Worm (Caenorhabditis elegans) whole organism, L4/young adult: Measurements from ENCODE around the gene str-121.

Source experiments
- W03F9.2 ChIP-seq: fragments of 150-350 bp; optimal IDR thresholded peaks from 2 replicates; lab custom pipeline; 2014; ENCODE audit warnings: missing biosample characterization, missing genetic modification characterization
- dao-5 ChIP-seq: sonication (generic microtip); optimal IDR thresholded peaks from 2 replicates; lab custom pipeline; 2016; ENCODE audit warnings: missing genotype, missing genetic modification characterization, moderate library complexity, missing compliant biosample characterization
- him-1 ChIP-seq: sonication (generic microtip); optimal IDR thresholded peaks from 2 replicates; lab custom pipeline; 2016; ENCODE audit warnings: missing genotype, missing genetic modification reagents, missing genetic modification characterization, missing compliant biosample characterization

Gene str-121

DNA sequence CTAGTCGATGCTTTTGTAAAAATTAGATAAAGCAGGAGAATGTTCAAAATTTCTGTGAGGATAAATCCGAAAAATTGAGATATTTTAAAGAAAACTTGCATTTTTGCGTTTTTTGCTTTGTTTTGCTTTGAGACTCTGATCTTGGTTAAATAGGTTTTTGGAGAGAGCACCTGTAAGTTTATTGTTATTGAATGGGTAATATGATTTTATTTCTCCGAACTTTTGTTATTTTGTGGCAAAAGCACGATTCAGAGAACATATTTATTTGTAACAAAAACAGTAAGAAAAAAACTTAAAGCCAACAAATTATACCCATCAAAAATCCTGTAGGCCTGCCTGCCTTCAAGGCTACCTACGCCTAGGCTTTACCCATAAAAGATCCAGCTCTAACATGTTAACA, at the start of gene str-121:
str-121 (minus strand) TSS at position 101 of the 400 bp plus-strand sequence.
- no peak for TF ChIP-seq dao-5
- TF ChIP-seq him-1 (tag; lab: Kevin White, UChicago), result no peak
- TF ChIP-seq W03F9.2 (tag; lab: Kevin White, UChicago), result no peak

ce11 chrV:303271-303670, 48.8 kb upstream of the str-121 start:
- TF ChIP-seq W03F9.2 (tag; lab: Kevin White, UChicago) (no peak), dao-5 (no peak), him-1 (tag; lab: Kevin White, UChicago) (no peak)

- TF ChIP-seq dao-5 (no peak), W03F9.2 (tag; lab: Kevin White, UChicago) (no peak), him-1 (tag; lab: Kevin White, UChicago) (no peak)
Measured at ce11 chrV:298395-298794, 43.9 kb upstream of the str-121 start.

- TF ChIP-seq him-1 (tag; lab: Kevin White, UChicago) (no peak), W03F9.2 (tag; lab: Kevin White, UChicago) (no peak), dao-5 (no peak)
Measured at ce11 chrV:297424-297991, 43.0 kb upstream of the str-121 start, which contains the start of gene F33E11.2. Gene F33E11.2 (plus strand): TSS chrV:297947.

DNA sequence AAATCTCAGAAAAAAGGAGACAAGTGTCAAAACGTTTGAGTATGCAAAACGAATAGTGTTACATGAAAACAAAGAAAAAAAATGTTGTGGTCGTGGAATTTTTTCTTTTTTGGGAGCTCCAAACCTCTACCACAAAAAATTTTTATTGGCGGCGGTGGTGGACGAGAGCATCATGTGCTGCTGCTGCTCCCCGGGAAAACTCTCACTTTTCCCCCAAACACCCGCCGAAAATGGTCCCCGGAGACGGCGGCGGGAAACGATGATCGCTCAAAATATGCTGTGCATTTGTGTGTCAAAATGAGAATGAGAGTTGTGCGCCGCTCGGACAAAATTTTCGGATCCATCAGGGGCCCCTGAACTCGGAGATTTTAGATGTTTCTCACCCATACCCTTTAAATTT, 41.3 kb upstream of the str-121 start:
- no peak for TF ChIP-seq him-1 (tag; lab: Kevin White, UChicago)
- TF ChIP-seq dao-5, result no peak
- no peak for TF ChIP-seq W03F9.2 (tag; lab: Kevin White, UChicago)

- TF ChIP-seq dao-5 (no peak), him-1 (tag; lab: Kevin White, UChicago) (no peak), W03F9.2 (tag; lab: Kevin White, UChicago) (no peak)
Measured at ce11 chrV:285298-285697, 30.8 kb upstream of the str-121 start.

ce11 chrV:284808-285207, 30.3 kb upstream of the str-121 start:
- TF ChIP-seq dao-5 (no peak), him-1 (tag; lab: Kevin White, UChicago) (no peak), W03F9.2 (tag; lab: Kevin White, UChicago) (no peak)

- TF ChIP-seq him-1 (tag; lab: Kevin White, UChicago) (no peak), W03F9.2 (tag; lab: Kevin White, UChicago) (no peak), dao-5 (no peak)
Measured at ce11 chrV:283953-284352, 29.5 kb upstream of the str-121 start.

- TF ChIP-seq dao-5, result no peak
- TF ChIP-seq him-1 (tag; lab: Kevin White, UChicago), result no peak
- no peak for TF ChIP-seq W03F9.2 (tag; lab: Kevin White, UChicago)
Measured at ce11 chrV:281616-282015, 27.1 kb upstream of the str-121 start, which contains the start of gene npr-5. Gene npr-5 (minus strand): TSS chrV:281716.

DNA sequence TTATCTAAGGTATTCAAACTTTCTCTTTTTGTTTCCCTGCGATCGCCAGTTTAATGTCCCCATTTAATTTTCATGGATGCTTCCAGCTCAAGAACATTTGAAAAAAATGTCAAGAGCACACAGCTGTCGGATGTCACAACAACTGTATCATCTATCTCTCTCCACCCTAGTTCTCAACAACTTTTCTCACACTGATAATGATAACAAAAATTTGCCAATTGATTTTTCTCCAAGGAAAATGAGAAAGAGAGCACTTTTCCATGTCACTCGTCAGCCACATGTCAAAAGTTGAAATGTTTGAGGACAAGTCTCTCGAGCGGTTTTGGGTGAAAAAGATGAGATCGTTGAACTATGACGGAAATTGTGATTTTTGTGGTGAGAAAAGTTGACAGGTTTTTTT, 26.6 kb upstream of the str-121 start:
- TF ChIP-seq W03F9.2 (tag; lab: Kevin White, UChicago), result no peak
- no peak for TF ChIP-seq him-1 (tag; lab: Kevin White, UChicago)
- TF ChIP-seq dao-5, result no peak

ce11 chrV:272837-273236, 18.3 kb upstream of the str-121 start, which contains the start of gene nlp-70:
Gene nlp-70 (minus strand): TSS chrV:272937.
- TF ChIP-seq dao-5 (no peak), W03F9.2 (tag; lab: Kevin White, UChicago) (no peak), him-1 (tag; lab: Kevin White, UChicago) (no peak)

DNA sequence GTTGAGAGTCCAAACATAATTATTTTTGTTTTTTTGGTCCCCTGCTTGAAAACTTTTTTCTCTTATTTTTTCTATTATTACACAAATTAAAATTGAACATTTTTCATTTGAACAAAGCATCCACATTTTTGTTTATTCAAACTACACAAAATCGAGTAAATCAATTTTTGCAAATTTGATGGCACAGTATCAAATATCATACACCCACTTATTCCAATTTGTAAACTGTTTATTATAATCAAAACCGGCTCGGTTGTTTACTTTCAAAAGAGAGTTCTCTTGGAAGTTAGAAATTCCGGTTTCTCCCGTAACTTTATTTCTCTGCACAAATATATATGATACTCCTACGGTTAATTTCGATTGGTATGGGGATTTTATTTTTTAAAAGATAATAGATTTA, 13.5 kb upstream of the str-121 start, which contains the start of gene lgc-26:
lgc-26 (plus strand) TSS at position 301 of the 400 bp plus-strand sequence.
- TF ChIP-seq him-1 (tag; lab: Kevin White, UChicago), result no peak
- TF ChIP-seq dao-5, result no peak
- no peak for TF ChIP-seq W03F9.2 (tag; lab: Kevin White, UChicago)

DNA sequence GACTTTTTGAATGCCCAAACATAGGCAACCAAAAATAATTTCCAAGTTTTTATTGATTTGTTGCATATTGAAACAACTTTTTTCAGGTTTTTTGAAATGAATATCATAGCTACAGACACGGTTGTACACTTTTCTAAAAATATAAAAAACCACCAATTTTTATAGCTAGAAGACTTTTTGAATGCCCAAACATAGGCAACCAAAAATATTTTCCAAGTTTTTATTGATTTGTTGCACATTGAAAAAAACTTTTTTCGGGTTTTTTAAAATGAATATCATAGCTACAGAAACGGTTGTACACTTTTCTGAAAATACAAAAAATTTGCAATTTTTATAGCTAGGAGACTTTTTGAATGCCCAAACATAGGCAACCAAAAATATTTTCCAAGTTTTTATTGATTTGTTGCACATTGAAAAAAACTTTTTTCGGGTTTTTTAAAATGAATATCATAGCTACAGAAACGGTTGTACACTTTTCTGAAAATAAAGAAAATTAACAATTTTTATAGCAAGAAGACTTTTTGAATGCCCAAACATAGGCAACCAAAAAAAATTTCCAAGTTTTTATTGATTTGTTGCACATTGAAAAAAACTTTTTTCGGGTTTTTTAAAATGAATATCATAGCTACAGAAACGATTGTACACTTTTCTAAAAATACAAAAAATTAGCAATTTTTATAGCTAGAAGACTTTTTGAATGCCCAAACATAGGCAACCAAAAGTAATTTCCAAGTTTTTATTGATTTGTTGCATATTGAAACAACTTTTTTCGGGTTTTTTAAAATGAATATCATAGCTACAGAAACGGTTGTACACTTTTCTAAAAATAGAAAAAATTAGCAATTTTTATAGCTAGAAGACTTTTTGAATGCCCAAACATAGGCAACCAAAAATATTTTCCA, 10.8 kb upstream of the str-121 start:
- TF ChIP-seq him-1 (tag; lab: Kevin White, UChicago), result peak; percentile 53

- no peak for TF ChIP-seq him-1 (tag; lab: Kevin White, UChicago)
- TF ChIP-seq dao-5, result no peak
- no peak for TF ChIP-seq W03F9.2 (tag; lab: Kevin White, UChicago)
Measured at ce11 chrV:260334-260733, 5.8 kb upstream of the str-121 start.
